Fruit fly (Drosophila melanogaster) whole organism, pupa: ENCODE data around the gene CG33332.

Source experiments
- CG10348 ChIP-seq: fragments of 200-800 bp; sonication (Bioruptor generic); IDR thresholded peaks from 2 replicates; pipeline ENCODE4 v1.3.6; 2022; ENCODE audit warnings: missing biosample characterization, missing genetic modification characterization
- CG12605 ChIP-seq: fragments of 200-800 bp; sonication (Bioruptor generic); IDR thresholded peaks from 2 replicates; pipeline ENCODE4 v1.3.6; 2022; ENCODE audit warnings: missing biosample characterization, missing genetic modification characterization
- CG13204 ChIP-seq: fragments of 200-800 bp; sonication (Bioruptor generic); optimal IDR thresholded peaks from 2 replicates; lab custom pipeline; 2018; ENCODE audit warnings: missing biosample characterization, mild to moderate bottlenecking, missing genetic modification characterization, moderate library complexity
- CG14655 ChIP-seq: fragments of 200-800 bp; sonication (Bioruptor generic); optimal IDR thresholded peaks from 3 replicates; lab custom pipeline; 2017; ENCODE audit warnings: mild to moderate bottlenecking, missing biosample characterization, missing genetic modification reagents, missing genetic modification characterization
- CG15710 ChIP-seq: fragments of 200-800 bp; sonication (Bioruptor generic); optimal IDR thresholded peaks from 2 replicates; lab custom pipeline; 2018; ENCODE audit warnings: missing biosample characterization, mild to moderate bottlenecking, missing genetic modification characterization, moderate library complexity
- CG17806 ChIP-seq: fragments of 200-800 bp; sonication (Bioruptor generic); optimal IDR thresholded peaks from 2 replicates; lab custom pipeline; 2018; ENCODE audit warnings: missing biosample characterization, mild to moderate bottlenecking, missing genetic modification characterization, moderate library complexity
- CG32121 ChIP-seq: fragments of 200-800 bp; sonication (Bioruptor generic); IDR thresholded peaks from 2 replicates; pipeline ENCODE4 v1.3.6; 2022; ENCODE audit warnings: missing biosample characterization, missing genetic modification characterization
- CG34367 ChIP-seq: fragments of 200-800 bp; sonication (Bioruptor generic); optimal IDR thresholded peaks from 2 replicates; lab custom pipeline; 2018; ENCODE audit warnings: missing biosample characterization, mild to moderate bottlenecking, missing genetic modification characterization
- CG4496 ChIP-seq: fragments of 200-800 bp; sonication (Bioruptor generic); IDR thresholded peaks from 3 replicates; pipeline ENCODE4 v1.3.6; 2022; ENCODE audit warnings: missing biosample characterization, missing genetic modification characterization
- CG8159 ChIP-seq: fragments of 200-800 bp; sonication (Bioruptor generic); optimal IDR thresholded peaks from 3 replicates; lab custom pipeline; 2018; ENCODE audit warnings: missing biosample characterization, mild to moderate bottlenecking, missing genetic modification characterization, moderate library complexity
- CG8301 ChIP-seq: fragments of 200-800 bp; sonication (Bioruptor generic); optimal IDR thresholded peaks from 2 replicates; lab custom pipeline; 2018; ENCODE audit warnings: missing biosample characterization, mild to moderate bottlenecking, missing genetic modification characterization
- CG9948 ChIP-seq: fragments of 200-800 bp; sonication (Bioruptor generic); optimal IDR thresholded peaks from 2 replicates; lab custom pipeline; 2018; ENCODE audit warnings: missing biosample characterization, mild to moderate bottlenecking, missing genetic modification characterization, moderate library complexity
- D1 ChIP-seq: fragments of 200-800 bp; sonication (Bioruptor generic); optimal IDR thresholded peaks from 2 replicates; lab custom pipeline; 2018; ENCODE audit warnings: missing biosample characterization, mild to moderate bottlenecking, missing genetic modification characterization, moderate library complexity
- EcR ChIP-seq: fragments of 200-800 bp; sonication (Bioruptor generic); optimal IDR thresholded peaks from 3 replicates; lab custom pipeline; 2019; ENCODE audit warnings: missing biosample characterization, missing genetic modification characterization, mild to moderate bottlenecking, moderate library complexity, missing genetic modification reagents
- Ets98B ChIP-seq: fragments of 200-800 bp; sonication (Bioruptor generic); IDR thresholded peaks from 2 replicates; pipeline ENCODE4 v1.3.6; 2022; ENCODE audit warnings: missing biosample characterization, missing genetic modification characterization
- Pif1A ChIP-seq: fragments of 200-800 bp; sonication (Bioruptor generic); optimal IDR thresholded peaks from 3 replicates; lab custom pipeline; 2016; ENCODE audit warnings: missing biosample characterization, missing genetic modification characterization
- Pif1B ChIP-seq: fragments of 200-800 bp; sonication (Bioruptor generic); optimal IDR thresholded peaks from 3 replicates; lab custom pipeline; 2016; ENCODE audit warnings: missing biosample characterization, missing genetic modification characterization
- Snoo ChIP-seq: fragments of 200-800 bp; sonication (Bioruptor generic); optimal IDR thresholded peaks from 3 replicates; lab custom pipeline; 2017; ENCODE audit warnings: missing biosample characterization, mild to moderate bottlenecking, missing genetic modification characterization, inconsistent platforms
- fd96Ca ChIP-seq: fragments of 200-800 bp; sonication (Bioruptor generic); IDR thresholded peaks from 3 replicates; pipeline ENCODE4 v1.3.6; 2022; ENCODE audit warnings: missing biosample characterization, missing genetic modification characterization
- gl ChIP-seq: fragments of 200-800 bp; sonication (Bioruptor generic); optimal IDR thresholded peaks from 2 replicates; lab custom pipeline; 2018; ENCODE audit warnings: missing biosample characterization, mild to moderate bottlenecking, missing genetic modification characterization
- rn ChIP-seq: fragments of 200-800 bp; sonication (Bioruptor generic); IDR thresholded peaks from 2 replicates; pipeline ENCODE4 v1.3.6; 2022; ENCODE audit warnings: missing biosample characterization, missing genetic modification characterization

The CG33332 gene

DNA sequence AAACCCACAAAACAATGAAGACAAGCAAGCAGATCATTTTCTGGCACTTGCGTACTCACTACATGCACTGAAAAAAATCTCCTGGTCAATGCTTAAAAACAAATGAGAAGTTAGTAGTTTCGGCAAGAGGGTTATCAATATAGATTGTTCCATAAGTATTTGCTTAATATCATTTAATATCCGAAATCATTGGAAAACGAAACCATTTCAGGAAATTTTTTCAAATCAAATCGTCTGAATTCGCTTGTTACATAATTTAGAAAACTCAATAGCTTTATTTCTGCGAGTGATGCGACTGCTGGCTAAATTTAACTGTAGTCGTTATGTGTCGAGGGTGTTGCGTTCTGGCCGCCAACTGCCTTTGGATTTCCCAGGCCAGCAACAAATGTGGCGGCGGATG is 8.1 kb upstream of the CG33332 start:
- TF ChIP-seq CG9948 (no peak), Pif1A (GFP tag; lab: Kevin White, UChicago) (no peak), CG13204 (GFP tag; lab: Kevin White, UChicago) (no peak), Ets98B (GFP tag; lab: Robert Waterston, UW) (no peak), CG17806 (no peak), CG15710 (tag; lab: Kevin White, UChicago) (no peak)

DNA sequence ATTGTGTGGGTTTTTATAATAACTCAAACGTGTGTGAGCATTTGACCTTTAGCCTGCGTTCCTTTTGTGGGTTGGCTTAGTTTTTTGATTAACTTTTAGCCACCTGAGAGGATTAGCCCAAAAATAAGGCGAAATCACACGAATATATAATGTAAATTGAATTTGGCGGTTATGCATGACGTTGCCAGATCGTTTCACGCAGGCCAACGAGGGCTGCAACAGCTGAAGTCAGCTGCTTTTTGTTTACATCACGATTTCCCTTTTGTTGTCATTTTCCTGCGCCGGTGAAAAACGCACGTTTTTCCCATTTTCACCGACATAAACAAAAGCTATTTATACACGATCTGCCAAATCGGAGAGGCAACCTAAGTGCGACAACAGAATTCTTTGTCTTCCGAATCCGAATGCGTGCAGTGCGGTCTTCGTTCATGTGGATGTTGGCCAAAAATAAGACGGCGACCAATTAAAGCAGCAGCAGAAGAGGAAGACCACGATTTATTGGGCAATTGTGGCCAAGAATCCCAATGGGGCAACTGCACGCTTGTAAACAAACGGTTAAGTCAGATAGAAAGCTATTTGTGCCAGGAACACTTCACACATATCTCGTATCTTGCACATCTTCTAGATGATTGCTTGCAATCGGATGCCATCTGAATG is 6.9 kb upstream of the CG33332 start, which contains the start of gene CG3631:
Gene CG3631 (plus strand): TSS at position 251 of the 657 bp plus-strand sequence.
- TF ChIP-seq CG34367 (tag; lab: Kevin White, UChicago) (no peak), CG4496 (GFP tag; lab: Robert Waterston, UW) (no peak), Ets98B (GFP tag; lab: Robert Waterston, UW) (peak; percentile 29; the same call in 1 of the 2 replicates), CG32121 (GFP tag; lab: Robert Waterston, UW) (peak; percentile 53), CG12605 (GFP tag; lab: Robert Waterston, UW) (no peak)

DNA sequence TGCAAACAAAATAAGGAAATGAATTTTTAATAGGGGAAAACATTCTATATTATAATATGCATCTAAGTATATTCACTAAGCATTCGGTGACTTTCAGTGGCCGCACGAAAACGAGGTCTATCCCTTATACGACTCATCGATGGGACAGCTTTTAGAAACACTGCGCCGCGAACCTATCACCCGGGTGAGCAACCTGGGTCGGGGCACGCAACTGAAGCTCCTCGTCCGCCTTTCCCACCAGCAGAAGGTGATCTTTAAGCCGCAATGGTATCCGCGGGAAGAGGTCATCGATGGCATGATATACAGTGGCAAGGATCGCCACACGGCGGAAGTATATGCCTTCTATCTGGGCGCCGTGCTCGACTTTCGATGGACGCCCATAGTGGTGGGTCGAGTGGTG is 5.4 kb upstream of the CG33332 start:
- TF ChIP-seq CG12605 (GFP tag; lab: Robert Waterston, UW) = no peak
- no peak for TF ChIP-seq Snoo (tag; lab: Kevin White, UChicago)
- TF ChIP-seq Pif1A (GFP tag; lab: Kevin White, UChicago) = no peak
- no peak for TF ChIP-seq CG8301 (tag; lab: Kevin White, UChicago)
- TF ChIP-seq CG34367 (tag; lab: Kevin White, UChicago) = no peak
- no peak for TF ChIP-seq rn (GFP tag; lab: Robert Waterston, UW)
- no peak for TF ChIP-seq CG32121 (GFP tag; lab: Robert Waterston, UW)
- no peak for TF ChIP-seq Ets98B (GFP tag; lab: Robert Waterston, UW)
- TF ChIP-seq CG14655 (GFP tag; lab: Kevin White, UChicago) = no peak
- TF ChIP-seq CG13204 (GFP tag; lab: Kevin White, UChicago) = no peak
- TF ChIP-seq EcR (GFP tag; lab: Kevin White, UChicago) = no peak
- no peak for TF ChIP-seq CG15710 (tag; lab: Kevin White, UChicago)
- TF ChIP-seq CG8159 = no peak
- no peak for TF ChIP-seq Pif1B (GFP tag; lab: Kevin White, UChicago)
- no peak for TF ChIP-seq D1 (tag; lab: Kevin White, UChicago)
- TF ChIP-seq, all 21 proteins: peak for 0

DNA sequence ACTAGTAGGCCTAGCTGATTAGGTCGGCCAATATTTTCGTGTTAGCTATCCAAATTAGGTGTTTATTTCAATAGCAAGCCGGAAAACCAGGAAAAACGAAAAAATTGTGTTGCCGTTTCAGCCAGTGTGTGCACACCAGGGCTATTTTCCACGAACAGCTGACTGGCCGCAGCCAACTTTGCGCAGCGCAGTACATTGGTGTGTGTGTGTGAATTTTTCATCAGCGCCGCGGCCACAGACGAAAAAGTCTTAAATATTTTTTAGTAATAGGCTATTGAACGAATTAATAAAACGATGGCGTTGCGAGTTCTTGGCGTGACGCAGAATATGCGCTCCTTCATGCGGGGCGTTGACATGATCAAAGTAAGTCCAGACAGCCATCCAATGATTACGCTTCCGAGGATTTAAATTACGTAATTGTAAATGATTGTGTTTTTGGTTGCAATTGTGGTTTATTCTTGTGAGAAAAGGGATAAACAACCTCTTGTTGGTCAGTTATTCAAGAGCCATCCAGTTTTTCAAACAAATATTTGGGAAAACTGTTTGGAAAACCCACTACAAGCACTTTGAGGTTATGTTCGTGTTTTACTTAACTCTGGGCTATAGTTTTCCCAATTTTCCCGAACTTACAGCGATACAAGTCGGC is 3.9 kb downstream of the CG33332 start, which contains the start of the genes CycC and UQCR-C1:
Gene CycC (minus strand): TSS at position 142 of the 646 bp plus-strand sequence.
Gene UQCR-C1 (plus strand): TSS at position 168 of the 646 bp plus-strand sequence.
- TF ChIP-seq CG17806 (no peak), Pif1B (GFP tag; lab: Kevin White, UChicago) (no peak), Ets98B (GFP tag; lab: Robert Waterston, UW) (no peak), EcR (GFP tag; lab: Kevin White, UChicago) (no peak), D1 (tag; lab: Kevin White, UChicago) (no peak), fd96Ca (GFP tag; lab: Robert Waterston, UW) (no peak), CG8301 (tag; lab: Kevin White, UChicago) (no peak), CG15710 (tag; lab: Kevin White, UChicago) (no peak)

DNA sequence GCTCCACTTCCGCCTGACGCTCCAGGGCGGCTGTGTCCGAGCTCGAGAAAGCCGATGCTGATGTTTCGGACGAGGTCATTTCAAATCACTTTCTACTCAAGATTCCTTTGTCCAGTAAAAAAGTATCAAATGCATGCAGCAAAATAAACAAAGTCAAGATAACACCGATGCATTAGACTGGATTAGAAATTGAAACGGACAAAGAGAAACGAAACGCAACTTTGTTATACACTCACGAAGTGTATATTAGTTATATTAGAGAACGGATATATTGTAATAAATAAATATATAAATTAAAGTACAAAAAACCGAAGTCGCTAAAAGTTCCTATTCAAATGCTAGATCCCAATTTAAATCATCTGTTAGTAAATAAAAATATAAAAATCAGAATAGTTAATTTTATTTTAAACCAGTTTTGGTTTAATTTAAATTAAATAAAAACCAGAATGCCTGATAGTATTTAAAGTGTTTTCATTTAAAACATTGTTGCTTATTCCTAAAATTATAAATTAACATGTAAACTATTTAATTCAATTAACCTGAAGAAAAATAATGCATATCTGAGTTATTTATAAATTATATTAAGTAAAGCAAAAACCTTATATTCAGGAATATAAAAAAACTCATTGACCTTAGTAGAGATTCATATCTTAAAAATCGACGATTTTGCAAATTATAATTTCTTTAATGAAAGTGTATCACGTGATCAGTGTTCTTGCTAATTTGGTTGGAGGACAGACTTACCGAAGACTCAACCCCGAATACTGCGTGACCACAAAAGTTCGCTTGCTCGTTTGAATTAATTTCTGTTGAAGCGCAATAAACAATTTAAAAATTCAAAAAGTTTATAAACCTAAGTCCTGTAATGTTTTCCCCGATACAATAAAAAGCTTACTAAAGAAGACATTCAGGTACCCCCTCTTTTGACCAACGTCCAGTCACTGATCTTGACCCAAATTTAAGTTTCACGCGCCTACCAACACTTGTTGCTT is 7.8 kb downstream of the CG33332 start, which contains the start of gene Dph2:
Gene Dph2 (minus strand): TSS at position 164 of the 992 bp plus-strand sequence.
- TF ChIP-seq CG13204 (GFP tag; lab: Kevin White, UChicago) (no peak), CG9948 (peak; percentile 40), gl (tag; lab: Kevin White, UChicago) (no peak), CG8159 (peak; percentile 48), D1 (tag; lab: Kevin White, UChicago) (no peak), CG8301 (tag; lab: Kevin White, UChicago) (peak; percentile 49), CG34367 (tag; lab: Kevin White, UChicago) (no peak), CG10348 (GFP tag; lab: Robert Waterston, UW) (no peak), EcR (GFP tag; lab: Kevin White, UChicago) (no peak), Snoo (tag; lab: Kevin White, UChicago) (no peak), CG14655 (GFP tag; lab: Kevin White, UChicago) (no peak), Pif1B (GFP tag; lab: Kevin White, UChicago) (no peak), CG32121 (GFP tag; lab: Robert Waterston, UW) (peak; percentile 75), CG17806 (peak; percentile 36), fd96Ca (GFP tag; lab: Robert Waterston, UW) (no peak), rn (GFP tag; lab: Robert Waterston, UW) (peak; percentile 59), CG4496 (GFP tag; lab: Robert Waterston, UW) (peak; percentile 76), Pif1A (GFP tag; lab: Kevin White, UChicago) (no peak), Ets98B (GFP tag; lab: Robert Waterston, UW) (peak; percentile 54), CG15710 (tag; lab: Kevin White, UChicago) (peak; percentile 44), CG12605 (GFP tag; lab: Robert Waterston, UW) (peak; percentile 72)
- TF ChIP-seq, all 21 proteins: peak for 10
